Worm (Caenorhabditis elegans) whole organism, L3 larva: ENCODE measurements around the gene C25E10.4.

Experiments
- R02D3.7 ChIP-seq: fragments of 150-350 bp; optimal IDR thresholded peaks from 2 replicates; lab custom pipeline; 2014; ENCODE audit warnings: missing biosample characterization, missing genetic modification characterization
- ZK546.5 ChIP-seq: sonication (generic microtip); optimal IDR thresholded peaks from 2 replicates; lab custom pipeline; 2017; ENCODE audit warnings: missing biosample characterization, missing genetic modification characterization
- ama-1 ChIP-seq: fragments of 150-350 bp; optimal IDR thresholded peaks from 2 replicates; lab custom pipeline; 2018
- ceh-9 ChIP-seq: sonication (generic microtip); optimal IDR thresholded peaks from 2 replicates; lab custom pipeline; 2018; ENCODE audit warnings: missing biosample characterization, missing genetic modification characterization
- egl-27 ChIP-seq: sonication (generic microtip); optimal IDR thresholded peaks from 4 replicates; lab custom pipeline; 2017; ENCODE audit warnings: missing biosample characterization, missing genetic modification reagents, missing genetic modification characterization
- egl-5 ChIP-seq: fragments of 150-350 bp; optimal IDR thresholded peaks from 2 replicates; lab custom pipeline; 2017; ENCODE audit warnings: missing biosample characterization, missing genetic modification reagents, missing genetic modification characterization, inconsistent platforms
- elt-3 ChIP-seq, 3 experiments: fragments of 150-350 bp in 1 of 3; sonication (generic microtip) in 2 of 3; optimal IDR thresholded peaks; 2 replicates in 2 of 3; 4 replicates in 1 of 3; lab custom pipeline; 2014 to 2017; ENCODE audit warnings: missing biosample characterization in 3 of 3, missing genetic modification characterization in 3 of 3
- fkh-10 ChIP-seq: sonication (generic microtip); optimal IDR thresholded peaks from 2 replicates; lab custom pipeline; 2017; ENCODE audit warnings: missing biosample characterization, missing genetic modification reagents, missing genetic modification characterization
- fkh-2 ChIP-seq: fragments of 150-350 bp; optimal IDR thresholded peaks from 2 replicates; lab custom pipeline; 2014; ENCODE audit warnings: missing biosample characterization, missing genetic modification reagents, missing genetic modification characterization
- fos-1 ChIP-seq: fragments of 150-350 bp; optimal IDR thresholded peaks from 2 replicates; lab custom pipeline; 2014; ENCODE audit warnings: missing biosample characterization, missing genetic modification characterization
- jun-1 ChIP-seq: fragments of 150-350 bp; optimal IDR thresholded peaks from 2 replicates; lab custom pipeline; 2014; ENCODE audit warnings: missing biosample characterization, missing genetic modification reagents, missing genetic modification characterization
- lin-15B ChIP-seq: fragments of 150-350 bp; optimal IDR thresholded peaks from 2 replicates; lab custom pipeline; 2014; ENCODE audit warnings: missing biosample characterization, missing genetic modification characterization
- lin-39 ChIP-seq: fragments of 150-350 bp; optimal IDR thresholded peaks from 2 replicates; lab custom pipeline; 2018; ENCODE audit warnings: missing biosample characterization, missing genetic modification reagents, missing genetic modification characterization
- lsy-12 ChIP-seq: sonication (generic microtip); optimal IDR thresholded peaks from 2 replicates; lab custom pipeline; 2016; ENCODE audit warnings: mild to moderate bottlenecking, missing genetic modification characterization, missing compliant biosample characterization
- mdl-1 ChIP-seq: fragments of 150-350 bp; optimal IDR thresholded peaks from 2 replicates; lab custom pipeline; 2014; ENCODE audit warnings: missing biosample characterization, missing genetic modification characterization
- mml-1 ChIP-seq: fragments of 150-350 bp; sonication (generic microtip); optimal IDR thresholded peaks from 3 replicates; lab custom pipeline; 2014; ENCODE audit warnings: missing biosample characterization, missing genetic modification characterization
- nfya-1 ChIP-seq: sonication (generic microtip); optimal IDR thresholded peaks from 2 replicates; lab custom pipeline; 2017; ENCODE audit warnings: missing genetic modification characterization, mild to moderate bottlenecking, missing compliant biosample characterization, antibody characterized with exemption, moderate library complexity; ENCODE audit not compliant: insufficient read depth
- nhr-11 ChIP-seq: fragments of 150-350 bp; optimal IDR thresholded peaks from 2 replicates; lab custom pipeline; 2014; ENCODE audit warnings: missing biosample characterization, missing genetic modification characterization
- nhr-12 ChIP-seq: fragments of 150-350 bp; optimal IDR thresholded peaks from 2 replicates; lab custom pipeline; 2014; ENCODE audit warnings: missing biosample characterization, missing genetic modification characterization
- nhr-25 ChIP-seq: sonication (generic microtip); optimal IDR thresholded peaks from 2 replicates; lab custom pipeline; 2017; ENCODE audit warnings: missing biosample characterization, missing genetic modification characterization
- nhr-28 ChIP-seq: fragments of 150-350 bp; optimal IDR thresholded peaks from 2 replicates; lab custom pipeline; 2014; ENCODE audit warnings: missing biosample characterization, missing genetic modification characterization
- nhr-43 ChIP-seq: sonication (generic microtip); optimal IDR thresholded peaks from 2 replicates; lab custom pipeline; 2016; ENCODE audit warnings: mild to moderate bottlenecking, missing genetic modification characterization, missing compliant biosample characterization; ENCODE audit not compliant: poor library complexity, severe bottlenecking
- nhr-77 ChIP-seq: fragments of 150-350 bp; optimal IDR thresholded peaks from 2 replicates; lab custom pipeline; 2014; ENCODE audit warnings: missing biosample characterization, missing genetic modification characterization
- pha-4 ChIP-seq: fragments of 150-350 bp; optimal IDR thresholded peaks from 2 replicates; lab custom pipeline; 2014; ENCODE audit warnings: missing biosample characterization, missing genetic modification reagents, missing genetic modification characterization
- pqm-1 ChIP-seq: fragments of 150-350 bp; optimal IDR thresholded peaks from 2 replicates; lab custom pipeline; 2017; ENCODE audit warnings: missing biosample characterization, missing genetic modification characterization, inconsistent platforms
- snpc-4 ChIP-seq: fragments of 150-350 bp; optimal IDR thresholded peaks from 2 replicates; lab custom pipeline; 2014; ENCODE audit warnings: missing biosample characterization, missing genetic modification characterization
- tbx-2 ChIP-seq: sonication (generic microtip); optimal IDR thresholded peaks from 2 replicates; lab custom pipeline; 2016; ENCODE audit warnings: mild to moderate bottlenecking, missing genetic modification characterization, missing compliant biosample characterization
- unc-62 ChIP-seq: fragments of 150-350 bp; sonication (generic microtip); optimal IDR thresholded peaks from 4 replicates; lab custom pipeline; 2014; ENCODE audit warnings: missing biosample characterization, missing genetic modification reagents, missing genetic modification characterization
- ztf-4 ChIP-seq: fragments of 150-350 bp; optimal IDR thresholded peaks from 2 replicates; lab custom pipeline; 2014; ENCODE audit warnings: missing biosample characterization, missing genetic modification characterization

The C25E10.4 gene

ce11 chrV:9053969-9054368 lies 20.6 kb downstream of the C25E10.4 start, which contains the start of gene C25E10.8:
C25E10.8 (minus strand) TSS chrV:9054069.
- TF ChIP-seq nhr-77 (tag; lab: Kevin White, UChicago): no peak

ce11 chrV:9054771-9055170 lies 21.4 kb downstream of the C25E10.4 start, which contains the start of gene swm-1:
swm-1 (minus strand) TSS chrV:9054871.
- TF ChIP-seq jun-1 (tag; lab: Kevin White, UChicago): no peak
- TF ChIP-seq elt-3 (tag; optimal IDR thresholded peaks at IDR 0.05; lab: Kevin White, UChicago): no peak
- no peak for TF ChIP-seq lin-15B (tag; lab: Kevin White, UChicago)
- TF ChIP-seq snpc-4 (tag; lab: Kevin White, UChicago): no peak
- no peak for TF ChIP-seq mml-1 (tag; lab: Kevin White, UChicago)
- TF ChIP-seq fkh-2 (tag; lab: Kevin White, UChicago): no peak
- TF ChIP-seq pqm-1 (tag; lab: Kevin White, UChicago): no peak
- TF ChIP-seq tbx-2 (tag; lab: Kevin White, UChicago): no peak
- no peak for TF ChIP-seq pha-4
- TF ChIP-seq fos-1 (tag; lab: Kevin White, UChicago): no peak
- TF ChIP-seq ceh-9 (tag; lab: Kevin White, UChicago): no peak
- no peak for TF ChIP-seq nhr-25
- no peak for TF ChIP-seq mdl-1 (tag; lab: Kevin White, UChicago)
- no peak for TF ChIP-seq lin-39 (tag; lab: Kevin White, UChicago)
- no peak for TF ChIP-seq nhr-11 (tag; lab: Kevin White, UChicago)
- no peak for TF ChIP-seq nhr-43
- TF ChIP-seq ama-1 (lab: Kevin White, UChicago): no peak
- no peak for TF ChIP-seq lsy-12 (tag; lab: Kevin White, UChicago)
- no peak for TF ChIP-seq R02D3.7
- no peak for TF ChIP-seq fkh-10 (GFP tag; lab: Kevin White, UChicago)

- no peak for TF ChIP-seq egl-5 (tag; lab: Kevin White, UChicago)
- no peak for TF ChIP-seq nhr-25
- TF ChIP-seq nhr-11 (tag; lab: Kevin White, UChicago): peak; percentile 47
Observed at ce11 chrV:9055644-9056043, 22.3 kb downstream of the C25E10.4 start.

- no peak for TF ChIP-seq nfya-1
- no peak for TF ChIP-seq elt-3 (tag; optimal IDR thresholded peaks at IDR 0.05; lab: Kevin White, UChicago)
- TF ChIP-seq ZK546.5 (tag; lab: Kevin White, UChicago): no peak
Observed at ce11 chrV:9056253-9056652, 22.9 kb downstream of the C25E10.4 start, which contains the start of gene C25E10.10. C25E10.10 (minus strand) TSS chrV:9056353.

ce11 chrV:9058627-9059026 lies 25.3 kb downstream of the C25E10.4 start, which contains the start of gene C25E10.11:
C25E10.11 (minus strand) TSS chrV:9058727.
- no peak for TF ChIP-seq mml-1 (tag; lab: Kevin White, UChicago)
- TF ChIP-seq nhr-12 (tag; lab: Kevin White, UChicago): no peak

ce11 chrV:9059468-9059867 lies 26.1 kb downstream of the C25E10.4 start, which contains the start of the genes C25E10.16 and C25E10.13:
C25E10.16 (minus strand) TSS chrV:9059568.
C25E10.13 (plus strand) TSS chrV:9059723.
- TF ChIP-seq pha-4 (no peak), ZK546.5 (tag; lab: Kevin White, UChicago) (no peak), fkh-10 (GFP tag; lab: Kevin White, UChicago) (no peak), R02D3.7 (no peak), nhr-77 (tag; lab: Kevin White, UChicago) (no peak), ceh-9 (tag; lab: Kevin White, UChicago) (no peak), nhr-12 (tag; lab: Kevin White, UChicago) (no peak), nhr-28 (tag; lab: Kevin White, UChicago) (no peak), ama-1 (lab: Kevin White, UChicago) (no peak), egl-27 (tag; lab: Kevin White, UChicago) (no peak), tbx-2 (tag; lab: Kevin White, UChicago) (no peak), pqm-1 (tag; lab: Kevin White, UChicago) (no peak), lsy-12 (tag; lab: Kevin White, UChicago) (no peak), snpc-4 (tag; lab: Kevin White, UChicago) (no peak), ztf-4 (tag; lab: Kevin White, UChicago) (no peak)

ce11 chrV:9062341-9062740 lies 29.0 kb downstream of the C25E10.4 start, which contains the start of gene C25E10.12:
C25E10.12 (minus strand) TSS chrV:9062441.
- TF ChIP-seq nhr-43 (no peak), nhr-77 (tag; lab: Kevin White, UChicago) (no peak), unc-62 (no peak), fkh-10 (GFP tag; lab: Kevin White, UChicago) (no peak)
